Fruit fly (Drosophila melanogaster) whole organism, embryonic: ENCODE data around the gene orb.

Experiments used
- Asciz ChIP-seq: fragments of 200-800 bp; sonication (Bioruptor generic); optimal IDR thresholded peaks from 2 replicates; lab custom pipeline; 2017; ENCODE audit warnings: missing biosample characterization, mild to moderate bottlenecking, missing genetic modification characterization, missing genetic modification reagents
- Atf6 ChIP-seq: fragments of 200-800 bp; sonication (Bioruptor generic); IDR thresholded peaks from 2 replicates; pipeline ENCODE4 v1.3.6; 2022; ENCODE audit warnings: missing biosample characterization, missing genetic modification characterization
- Bgb ChIP-seq: fragments of 200-800 bp; sonication (Bioruptor generic); IDR thresholded peaks from 2 replicates; pipeline ENCODE4 v1.3.6; 2022; ENCODE audit warnings: missing biosample characterization, missing genetic modification characterization; ENCODE audit not compliant: partially characterized antibody
- CG1024 ChIP-seq: fragments of 200-800 bp; sonication (Bioruptor generic); IDR thresholded peaks from 2 replicates; pipeline ENCODE4 v1.3.6; 2022; ENCODE audit warnings: missing biosample characterization, missing genetic modification characterization
- CG10267 ChIP-seq: fragments of 200-800 bp; sonication (Bioruptor generic); optimal IDR thresholded peaks from 2 replicates; lab custom pipeline; 2018; ENCODE audit warnings: missing biosample characterization, mild to moderate bottlenecking, missing genetic modification characterization, moderate library complexity
- CG10979 ChIP-seq: fragments of 200-800 bp; sonication (Bioruptor generic); optimal IDR thresholded peaks from 2 replicates; lab custom pipeline; 2018; ENCODE audit warnings: missing biosample characterization, mild to moderate bottlenecking, missing genetic modification characterization, moderate library complexity
- CG12219 ChIP-seq: fragments of 200-800 bp; sonication (Bioruptor generic); optimal IDR thresholded peaks from 3 replicates; lab custom pipeline; 2018; ENCODE audit warnings: missing biosample characterization, mild to moderate bottlenecking, missing genetic modification characterization
- CG1233 ChIP-seq: fragments of 200-800 bp; sonication (Bioruptor generic); optimal IDR thresholded peaks from 4 replicates; lab custom pipeline; 2018; ENCODE audit warnings: missing biosample characterization, mild to moderate bottlenecking, missing genetic modification characterization
- CG14710 ChIP-seq: fragments of 200-800 bp; sonication (Bioruptor generic); optimal IDR thresholded peaks from 3 replicates; lab custom pipeline; 2019; ENCODE audit warnings: missing biosample characterization, mild to moderate bottlenecking, missing genetic modification characterization, moderate library complexity
- CG15601 ChIP-seq: fragments of 200-800 bp; sonication (Bioruptor generic); optimal IDR thresholded peaks from 3 replicates; lab custom pipeline; 2019; ENCODE audit warnings: missing biosample characterization, mild to moderate bottlenecking, missing genetic modification characterization, moderate library complexity
- CG1647 ChIP-seq: fragments of 200-800 bp; sonication (Bioruptor generic); optimal IDR thresholded peaks from 3 replicates; lab custom pipeline; 2016; ENCODE audit warnings: missing biosample characterization, missing genetic modification characterization
- CG17385 ChIP-seq: fragments of 200-800 bp; sonication (Bioruptor generic); optimal IDR thresholded peaks from 3 replicates; lab custom pipeline; 2018; ENCODE audit warnings: missing biosample characterization, mild to moderate bottlenecking, missing genetic modification characterization
- CG17612 ChIP-seq: fragments of 200-800 bp; sonication (Bioruptor generic); IDR thresholded peaks from 2 replicates; pipeline ENCODE4 v1.3.6; 2022; ENCODE audit warnings: missing biosample characterization, missing genetic modification characterization
- CG18011 ChIP-seq: fragments of 200-800 bp; sonication (Bioruptor generic); optimal IDR thresholded peaks from 2 replicates; lab custom pipeline; 2017; ENCODE audit warnings: missing biosample characterization, missing genetic modification characterization, mild to moderate bottlenecking, moderate library complexity, missing genotype
- CG18599 ChIP-seq: fragments of 200-800 bp; sonication (Bioruptor generic); optimal IDR thresholded peaks from 3 replicates; lab custom pipeline; 2017; ENCODE audit warnings: missing biosample characterization, missing genetic modification characterization, mild to moderate bottlenecking, moderate library complexity, missing genetic modification reagents
- CG2199 ChIP-seq: fragments of 200-800 bp; sonication (Bioruptor generic); IDR thresholded peaks from 3 replicates; pipeline ENCODE4 v1.3.6; 2022; ENCODE audit warnings: missing biosample characterization, missing genetic modification characterization
- CG2202 ChIP-seq: fragments of 200-800 bp; sonication (Bioruptor generic); optimal IDR thresholded peaks from 2 replicates; lab custom pipeline; 2018; ENCODE audit warnings: missing biosample characterization, mild to moderate bottlenecking, missing genetic modification characterization
- CG31224 ChIP-seq: fragments of 200-800 bp; sonication (Bioruptor generic); IDR thresholded peaks from 2 replicates; pipeline ENCODE4 v1.3.6; 2022; ENCODE audit warnings: missing biosample characterization, missing genetic modification characterization
- CG34224 ChIP-seq: fragments of 200-800 bp; sonication (Bioruptor generic); IDR thresholded peaks from 3 replicates; pipeline ENCODE4 v1.3.6; 2022; ENCODE audit warnings: missing biosample characterization, missing genetic modification characterization; ENCODE audit not compliant: partially characterized antibody
- CG4328 ChIP-seq: fragments of 200-800 bp; sonication (Bioruptor generic); optimal IDR thresholded peaks from 3 replicates; lab custom pipeline; 2017; ENCODE audit warnings: missing biosample characterization, missing genetic modification reagents, missing genetic modification characterization
- CG6813 ChIP-seq: fragments of 200-800 bp; sonication (Bioruptor generic); optimal IDR thresholded peaks from 2 replicates; lab custom pipeline; 2017; ENCODE audit warnings: missing biosample characterization, missing genetic modification characterization, mild to moderate bottlenecking, moderate library complexity, missing genetic modification reagents
- CG7928 ChIP-seq: fragments of 200-800 bp; sonication (Bioruptor generic); optimal IDR thresholded peaks from 2 replicates; lab custom pipeline; 2017; ENCODE audit warnings: missing biosample characterization, mild to moderate bottlenecking, missing genetic modification characterization
- CG9932 ChIP-seq: fragments of 200-800 bp; sonication (Bioruptor generic); IDR thresholded peaks from 2 replicates; pipeline ENCODE4 v1.3.6; 2022; ENCODE audit warnings: missing biosample characterization, missing genetic modification characterization
- Doc3 ChIP-seq: fragments of 200-800 bp; sonication (Bioruptor generic); IDR thresholded peaks from 3 replicates; pipeline ENCODE4 v1.3.6; 2022; ENCODE audit warnings: missing biosample characterization, missing genetic modification characterization; ENCODE audit not compliant: partially characterized antibody
- E2f1 ChIP-seq: fragments of 200-800 bp; sonication (Bioruptor generic); IDR thresholded peaks from 2 replicates; pipeline ENCODE4 v1.3.6; 2022; ENCODE audit warnings: missing biosample characterization, missing genetic modification characterization
- Hmr ChIP-seq: fragments of 200-800 bp; sonication (Bioruptor generic); optimal IDR thresholded peaks from 3 replicates; lab custom pipeline; 2017; ENCODE audit warnings: mild to moderate bottlenecking, missing biosample characterization, missing genetic modification reagents, missing genetic modification characterization
- NFAT ChIP-seq: fragments of 200-800 bp; sonication (Bioruptor generic); IDR thresholded peaks from 2 replicates; pipeline ENCODE4 v1.3.6; 2022; ENCODE audit warnings: missing biosample characterization, missing genetic modification characterization
- PHDP ChIP-seq: fragments of 200-800 bp; sonication (Bioruptor generic); optimal IDR thresholded peaks from 3 replicates; lab custom pipeline; 2018; ENCODE audit warnings: missing biosample characterization, mild to moderate bottlenecking, missing genetic modification characterization, moderate library complexity
- Ravus ChIP-seq: fragments of 200-800 bp; sonication (Bioruptor generic); IDR thresholded peaks from 2 replicates; pipeline ENCODE4 v1.3.6; 2022; ENCODE audit warnings: missing biosample characterization, missing genetic modification characterization
- TFAM ChIP-seq: fragments of 200-800 bp; sonication (Bioruptor generic); optimal IDR thresholded peaks from 2 replicates; lab custom pipeline; 2017; ENCODE audit warnings: missing biosample characterization, missing genetic modification characterization, inconsistent platforms
- cg ChIP-seq: fragments of 200-800 bp; sonication (Bioruptor generic); optimal IDR thresholded peaks from 3 replicates; lab custom pipeline; 2019; ENCODE audit warnings: missing biosample characterization, mild to moderate bottlenecking, missing genetic modification characterization, moderate library complexity
- crp ChIP-seq, 2 experiments: fragments of 200-800 bp; sonication (Bioruptor generic); optimal IDR thresholded peaks; 2 replicates in 1 of 2; 3 replicates in 1 of 2; lab custom pipeline; 2017; ENCODE audit warnings: missing biosample characterization in 2 of 2, missing genetic modification characterization in 2 of 2, mild to moderate bottlenecking in 1 of 2, moderate library complexity in 1 of 2
- ems ChIP-seq: fragments of 200-800 bp; sonication (Bioruptor generic); optimal IDR thresholded peaks from 3 replicates; lab custom pipeline; 2016; ENCODE audit warnings: missing biosample characterization, missing genetic modification characterization
- esg ChIP-seq: fragments of 200-800 bp; sonication (Bioruptor generic); conservative IDR thresholded peaks from 2 replicates; pipeline ENCODE4 v1.3.6; 2022; ENCODE audit warnings: missing biosample characterization, missing genetic modification characterization
- her ChIP-seq: fragments of 200-800 bp; sonication (Bioruptor generic); optimal IDR thresholded peaks from 2 replicates; lab custom pipeline; 2016; ENCODE audit warnings: missing biosample characterization, missing genetic modification characterization
- klu ChIP-seq: fragments of 200-800 bp; sonication (Bioruptor generic); IDR thresholded peaks from 2 replicates; pipeline ENCODE4 v1.3.6; 2022; ENCODE audit warnings: missing biosample characterization, missing genetic modification characterization
- nau ChIP-seq: fragments of 200-800 bp; sonication (Bioruptor generic); optimal IDR thresholded peaks from 3 replicates; lab custom pipeline; 2017; ENCODE audit warnings: missing biosample characterization, mild to moderate bottlenecking, missing genetic modification characterization, missing genetic modification reagents
- pfk ChIP-seq: fragments of 200-800 bp; sonication (Bioruptor generic); optimal IDR thresholded peaks from 2 replicates; lab custom pipeline; 2018; ENCODE audit warnings: missing biosample characterization, mild to moderate bottlenecking, missing genetic modification characterization, moderate library complexity
- pum ChIP-seq: fragments of 200-800 bp; sonication (Bioruptor generic); optimal IDR thresholded peaks from 2 replicates; lab custom pipeline; 2016; ENCODE audit warnings: missing biosample characterization, missing genetic modification characterization
- repo ChIP-seq: fragments of 200-800 bp; sonication (Bioruptor generic); optimal IDR thresholded peaks from 2 replicates; lab custom pipeline; 2016; ENCODE audit warnings: missing biosample characterization, missing genetic modification characterization
- sens-2 ChIP-seq: fragments of 200-800 bp; sonication (Bioruptor generic); IDR thresholded peaks from 2 replicates; pipeline ENCODE4 v1.3.6; 2022; ENCODE audit warnings: missing biosample characterization, missing genetic modification characterization
- sna ChIP-seq: fragments of 200-800 bp; sonication (Bioruptor generic); IDR thresholded peaks from 2 replicates; pipeline ENCODE4 v1.3.6; 2022; ENCODE audit warnings: missing biosample characterization, missing genetic modification characterization; ENCODE audit not compliant: partially characterized antibody
- sob ChIP-seq: fragments of 200-800 bp; sonication (Bioruptor generic); IDR thresholded peaks from 2 replicates; pipeline ENCODE4 v1.3.6; 2022; ENCODE audit warnings: missing biosample characterization, missing genetic modification characterization
- stc ChIP-seq: fragments of 200-800 bp; sonication (Bioruptor generic); IDR thresholded peaks from 2 replicates; pipeline ENCODE4 v1.3.6; 2022; ENCODE audit warnings: missing biosample characterization, missing genetic modification characterization
- stwl ChIP-seq: fragments of 200-800 bp; sonication (Bioruptor generic); optimal IDR thresholded peaks from 3 replicates; lab custom pipeline; 2018; ENCODE audit warnings: missing biosample characterization, mild to moderate bottlenecking, missing genetic modification characterization, moderate library complexity
- sug ChIP-seq: fragments of 200-800 bp; optimal IDR thresholded peaks from 2 replicates; lab custom pipeline; 2019; ENCODE audit warnings: missing biosample characterization, mild to moderate bottlenecking, missing genetic modification characterization, moderate library complexity
- tna ChIP-seq: fragments of 200-800 bp; sonication (Bioruptor generic); IDR thresholded peaks from 2 replicates; pipeline ENCODE4 v1.3.6; 2022; ENCODE audit warnings: missing biosample characterization, missing genetic modification characterization; ENCODE audit not compliant: partially characterized antibody
- vvl ChIP-seq: fragments of 200-800 bp; sonication (Bioruptor generic); IDR thresholded peaks from 2 replicates; pipeline ENCODE4 v1.3.6; 2022; ENCODE audit warnings: missing biosample characterization, missing genetic modification characterization
- yki ChIP-seq: fragments of >200 bp; optimal IDR thresholded peaks from 3 replicates; lab custom pipeline; 2018

orb gene

dm6 chr3R:23226521-23227039 lies 54.1 kb downstream of the orb start, which contains the start of gene cnc (continued):
- TF ChIP-seq PHDP (tag; lab: Kevin White, UChicago) (peak; percentile 34), CG14710 (tag; lab: Kevin White, UChicago) (no peak), vvl (GFP tag; lab: Robert Waterston, UW) (peak; percentile 70; the same call in 1 of the 2 replicates), Bgb (GFP tag; lab: Robert Waterston, UW) (peak; percentile 35; the same call in 1 of the 2 replicates), CG6813 (GFP tag; lab: Kevin White, UChicago) (peak; percentile 4), CG10267 (tag; lab: Kevin White, UChicago) (no peak), CG34224 (peak; percentile 63; the same call in 2 of the 3 replicates), CG9932 (0 out of 2 replicates have a peak, but pooled peaks have one; percentile 5), pum (GFP tag; lab: Kevin White, UChicago) (no peak), Hmr (peak; percentile 42), CG12219 (GFP tag; lab: Kevin White, UChicago) (peak; percentile 26), pfk (GFP tag; lab: Kevin White, UChicago) (peak; percentile 32), CG10979 (peak; percentile 27), CG17385 (GFP tag; lab: Kevin White, UChicago) (peak; percentile 42), CG1233 (GFP tag; lab: Kevin White, UChicago) (peak; percentile 20), sug (tag; lab: Kevin White, UChicago) (peak; percentile 72), CG18599 (peak; percentile 46), CG1647 (GFP tag; lab: Kevin White, UChicago) (no peak), stwl (no peak), Asciz (GFP tag; lab: Kevin White, UChicago) (no peak), TFAM (GFP tag; lab: Kevin White, UChicago) (no peak), CG2202 (tag; lab: Kevin White, UChicago) (no peak), CG15601 (tag; lab: Kevin White, UChicago) (peak; percentile 0), ems (GFP tag; lab: Kevin White, UChicago) (peak; percentile 2), Ravus (no peak), tna (GFP tag; lab: Robert Waterston, UW) (peak; percentile 35), nau (GFP tag; lab: Kevin White, UChicago) (peak; percentile 55), CG31224 (no peak), CG1024 (GFP tag; lab: Robert Waterston, UW) (0 out of 2 replicates have a peak, but pooled peaks have one; percentile 34), NFAT (GFP tag; lab: Robert Waterston, UW) (0 out of 2 replicates have a peak, but pooled peaks have one; percentile 40), yki (lab: Kevin White, UChicago) (peak; percentile 72), CG18011 (peak; percentile 41), sens-2 (no peak), stc (peak; percentile 44; the same call in 1 of the 2 replicates), Doc3 (peak; percentile 44; the same call in 1 of the 3 replicates), E2f1 (GFP tag; lab: Robert Waterston, UW) (peak; percentile 21; the same call in 1 of the 2 replicates), sob (peak; percentile 49; the same call in 1 of the 2 replicates), esg (GFP tag; lab: Robert Waterston, UW) (no peak), CG4328 (GFP tag; lab: Kevin White, UChicago) (peak; percentile 4), crp (GFP tag; optimal IDR thresholded peaks at IDR 0.05; lab: Kevin White, UChicago) (peak in 1 of 2 experiments; percentile 80), cg (GFP tag; lab: Kevin White, UChicago) (no peak), Atf6 (GFP tag; lab: Robert Waterston, UW) (peak; percentile 63), CG17612 (no peak), CG7928 (GFP tag; lab: Kevin White, UChicago) (peak; percentile 24), CG2199 (GFP tag; lab: Robert Waterston, UW) (peak; percentile 73; the same call in 2 of the 3 replicates), repo (GFP tag; lab: Kevin White, UChicago) (peak; percentile 41), her (GFP tag; lab: Kevin White, UChicago) (peak; percentile 14), sna (GFP tag; lab: Robert Waterston, UW) (peak; percentile 59; the same call in 1 of the 2 replicates), klu (no peak)
